Fruit fly (Drosophila melanogaster) whole organism: ENCODE results near the gene CG31673.

Experiments
- CG8478 ChIP-seq: fragments of >200 bp; optimal IDR thresholded peaks from 2 replicates; lab custom pipeline; 2018; ENCODE audit warnings: inconsistent platforms
- EcR ChIP-seq, 2 experiments: fragments of >200 bp; optimal IDR thresholded peaks; 2 replicates each; lab custom pipeline; 2017; ENCODE audit warnings: missing biosample characterization in 2 of 2, missing genetic modification characterization in 2 of 2, missing genetic modification reagents in 2 of 2
- usp ChIP-seq: fragments of >200 bp; optimal IDR thresholded peaks from 2 replicates; lab custom pipeline; 2017; ENCODE audit warnings: missing biosample characterization, missing genetic modification characterization, mixed read lengths

- TF ChIP-seq CG8478 (lab: Kevin White, UChicago) (no peak), EcR (GFP tag; optimal IDR thresholded peaks at IDR 0.05; lab: Kevin White, UChicago) (no peak), usp (GFP tag; lab: Kevin White, UChicago) (no peak)
These were observed 29.2 kb downstream of the CG31673 start, which contains the start of gene bero for dm6 chr2L:20858371-20859340.
